Worm (Caenorhabditis elegans): ENCODE measurements around the gene ptrn-1.

ce11 chrX:17041571-17041970 lies 11.6 kb upstream of the ptrn-1 start:
- TF ChIP-seq ztf-4 (tag; optimal IDR thresholded peaks at IDR 0.05) (no peak), snu-23 (GFP tag; optimal IDR thresholded peaks at IDR 0.05) (no peak), nhr-12 (tag; optimal IDR thresholded peaks at IDR 0.05) (no peak), ces-1 (GFP tag; optimal IDR thresholded peaks at IDR 0.05) (no peak), nhr-77 (tag; optimal IDR thresholded peaks at IDR 0.05) (no peak), nhr-19 (GFP tag; conservative IDR thresholded peaks at IDR 0.05) (no peak), fkh-10 (GFP tag; optimal IDR thresholded peaks at IDR 0.05) (no peak), rnt-1 (tag; optimal IDR thresholded peaks at IDR 0.05) (peak; percentile 5)

Data from whole organism, L1 larva.